Worm (Caenorhabditis elegans): ENCODE data around the gene psd-1.

Gene psd-1

ce11 chrIII:7285783-7286182 is 10.6 kb upstream of the psd-1 start, which contains the start of gene pho-5:
Gene pho-5 (minus strand): TSS chrIII:7285883.
- TF ChIP-seq elt-2 (tag; optimal IDR thresholded peaks at IDR 0.05), result no peak
- no peak for TF ChIP-seq pqm-1 (tag; optimal IDR thresholded peaks at IDR 0.05)
- no peak for TF ChIP-seq ceh-9 (tag; optimal IDR thresholded peaks at IDR 0.05)
- no peak for TF ChIP-seq K09A11.1 (tag; optimal IDR thresholded peaks at IDR 0.05; ENCODE audit: insufficient read depth)
- TF ChIP-seq syd-9 (tag; optimal IDR thresholded peaks at IDR 0.05), result no peak
- TF ChIP-seq K02D7.2 (tag; optimal IDR thresholded peaks at IDR 0.05), result no peak
- no peak for TF ChIP-seq fkh-10 (GFP tag; optimal IDR thresholded peaks at IDR 0.05)
- TF ChIP-seq ahr-1 (tag; optimal IDR thresholded peaks at IDR 0.05), result no peak
- no peak for TF ChIP-seq ceh-2 (tag; optimal IDR thresholded peaks at IDR 0.05)
- TF ChIP-seq pha-4 (tag; optimal IDR thresholded peaks at IDR 0.05), result no peak
- no peak for TF ChIP-seq ceh-31 (tag; optimal IDR thresholded peaks at IDR 0.05)
- no peak for TF ChIP-seq ceh-6 (GFP tag; optimal IDR thresholded peaks at IDR 0.05)
- no peak for TF ChIP-seq ceh-48 (tag; optimal IDR thresholded peaks at IDR 0.05)
- no peak for TF ChIP-seq nhr-232 (tag; optimal IDR thresholded peaks at IDR 0.05)
- no peak for TF ChIP-seq pha-2 (tag; optimal IDR thresholded peaks at IDR 0.05)
- no peak for TF ChIP-seq T23F11.4 (GFP tag; optimal IDR thresholded peaks at IDR 0.05)
- no peak for TF ChIP-seq ceh-18 (tag; optimal IDR thresholded peaks at IDR 0.05)
- TF ChIP-seq ceh-22 (tag; optimal IDR thresholded peaks at IDR 0.05), result no peak

ce11 chrIII:7281179-7281578 is 6.0 kb upstream of the psd-1 start, which contains the start of gene B0361.3:
Gene B0361.3 (plus strand): TSS chrIII:7281462.
- TF ChIP-seq ceh-48 (tag; optimal IDR thresholded peaks at IDR 0.05), result no peak
- no peak for TF ChIP-seq sdc-2 (tag; optimal IDR thresholded peaks at IDR 0.05)
- TF ChIP-seq unc-42 (tag; optimal IDR thresholded peaks at IDR 0.05), result peak; percentile 2

- no peak for TF ChIP-seq eyg-1 (tag; optimal IDR thresholded peaks at IDR 0.05)
- no peak for TF ChIP-seq fkh-10 (GFP tag; optimal IDR thresholded peaks at IDR 0.05)
- TF ChIP-seq madf-2 (tag; optimal IDR thresholded peaks at IDR 0.05), result no peak
- no peak for TF ChIP-seq hlh-30 (tag; optimal IDR thresholded peaks at IDR 0.05; ENCODE audit: insufficient read depth)
- TF ChIP-seq Y22D7AL.16 (tag; optimal IDR thresholded peaks at IDR 0.05), result no peak
- no peak for TF ChIP-seq ceh-18 (tag; optimal IDR thresholded peaks at IDR 0.05)
- TF ChIP-seq hlh-13 (GFP tag; optimal IDR thresholded peaks at IDR 0.05), result no peak
- TF ChIP-seq ceh-6 (GFP tag; optimal IDR thresholded peaks at IDR 0.05), result no peak
- TF ChIP-seq sox-2 (GFP tag; IDR thresholded peaks at IDR 0.05), result no peak
- TF ChIP-seq che-1 (tag; optimal IDR thresholded peaks at IDR 0.05), result no peak
- no peak for TF ChIP-seq fkh-6 (tag; optimal IDR thresholded peaks at IDR 0.05)
- no peak for TF ChIP-seq K09A11.1 (tag; optimal IDR thresholded peaks at IDR 0.05; ENCODE audit: insufficient read depth)
These were observed 3.3 kb upstream of the psd-1 start for ce11 chrIII:7278491-7278890.

ce11 chrIII:7277228-7277627 is 2.0 kb upstream of the psd-1 start, which contains the start of the genes spot-1 and B0361.11:
Gene spot-1 (minus strand): TSS chrIII:7277274.
Gene B0361.11 (plus strand): TSS chrIII:7277599.
- peak; percentile 18 for TF ChIP-seq elt-2 (tag; optimal IDR thresholded peaks at IDR 0.05)
- TF ChIP-seq unc-86 (tag; optimal IDR thresholded peaks at IDR 0.05), result no peak
- TF ChIP-seq nfya-1 (tag; optimal IDR thresholded peaks at IDR 0.05), result peak; percentile 23
- peak; percentile 31 for TF ChIP-seq hlh-30 (tag; optimal IDR thresholded peaks at IDR 0.05; ENCODE audit: insufficient read depth)
- no peak for TF ChIP-seq sdc-2 (tag; optimal IDR thresholded peaks at IDR 0.05)
- no peak for TF ChIP-seq ama-1 (optimal IDR thresholded peaks at IDR 0.05)
- peak; percentile 19 for TF ChIP-seq ceh-48 (tag; optimal IDR thresholded peaks at IDR 0.05)
- peak; percentile 2 for TF ChIP-seq unc-42 (tag; optimal IDR thresholded peaks at IDR 0.05)
- TF ChIP-seq zip-5 (tag; optimal IDR thresholded peaks at IDR 0.05), result no peak

- no peak for TF ChIP-seq eyg-1 (tag; optimal IDR thresholded peaks at IDR 0.05)
These were observed 1.5 kb downstream of the psd-1 start for ce11 chrIII:7273718-7274117.

ce11 chrIII:7272828-7273227 is 2.4 kb downstream of the psd-1 start:
- TF ChIP-seq dve-1 (tag; optimal IDR thresholded peaks at IDR 0.05) (no peak), hlh-30 (tag; optimal IDR thresholded peaks at IDR 0.05; ENCODE audit: insufficient read depth) (peak; percentile 65)
